Worm (Caenorhabditis elegans) whole organism, L3 larva: ENCODE measurements around the gene R04A9.9.

Experiments
- ceh-9 ChIP-seq: sonication (generic microtip); optimal IDR thresholded peaks from 2 replicates; lab custom pipeline; 2018; ENCODE audit warnings: missing biosample characterization, missing genetic modification characterization
- elt-2 ChIP-seq: sonication (generic microtip); optimal IDR thresholded peaks from 2 replicates; lab custom pipeline; 2016; ENCODE audit warnings: missing genetic modification reagents, mild to moderate bottlenecking, missing genetic modification characterization, missing compliant biosample characterization
- pqm-1 ChIP-seq: fragments of 150-350 bp; optimal IDR thresholded peaks from 2 replicates; lab custom pipeline; 2017; ENCODE audit warnings: missing biosample characterization, missing genetic modification characterization, inconsistent platforms

Gene R04A9.9

ce11 chrX:343822-344221 lies 46.5 kb downstream of the R04A9.9 start:
- no peak for TF ChIP-seq ceh-9 (tag; lab: Kevin White, UChicago)
- TF ChIP-seq elt-2 (tag; lab: Kevin White, UChicago), result peak; percentile 37
- peak; percentile 7 for TF ChIP-seq pqm-1 (tag; lab: Kevin White, UChicago)
- TF ChIP-seq, all 47 proteins: peak for 2
